Fruit fly (Drosophila melanogaster): Measurements from ENCODE around the gene CG6845.

DNA sequence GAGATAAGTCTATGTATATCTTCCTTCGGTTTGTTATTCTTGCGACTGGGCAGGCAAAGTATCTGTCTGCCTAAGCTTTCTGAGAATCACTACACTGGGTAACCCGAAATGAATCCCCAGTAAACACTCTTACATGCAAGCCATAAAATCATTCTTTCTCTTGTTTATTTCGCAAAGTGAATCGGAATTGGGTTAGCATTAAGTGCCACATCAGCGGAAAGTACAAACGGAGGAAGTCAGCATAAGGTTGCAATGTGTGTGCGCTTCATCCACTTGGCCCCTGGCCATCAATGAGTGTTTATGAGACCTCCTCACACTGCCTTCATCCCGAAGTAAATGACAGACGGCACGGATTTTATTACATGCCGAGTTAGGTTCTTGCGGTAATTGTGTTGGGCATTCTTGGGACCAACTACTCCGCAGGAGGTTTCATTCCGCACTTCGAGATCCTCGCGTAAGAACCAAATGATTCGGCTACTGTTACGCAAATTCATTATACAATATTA, 11.5 kb downstream of the CG6845 start:
- no peak for TF ChIP-seq CG15710 (tag; optimal IDR thresholded peaks at IDR 0.05)
- TF ChIP-seq Snoo (tag; optimal IDR thresholded peaks at IDR 0.05): no peak
- TF ChIP-seq CG14655 (GFP tag; optimal IDR thresholded peaks at IDR 0.05): no peak
- no peak for TF ChIP-seq CG17806 (tag; optimal IDR thresholded peaks at IDR 0.05)
- no peak for TF ChIP-seq Ets98B (GFP tag; IDR thresholded peaks at IDR 0.05)
- no peak for TF ChIP-seq fd96Ca (GFP tag; IDR thresholded peaks at IDR 0.05)
- TF ChIP-seq CG8301 (tag; optimal IDR thresholded peaks at IDR 0.05): no peak
